Worm (Caenorhabditis elegans): ENCODE data around the gene fbxa-151.

fbxa-151 gene

DNA sequence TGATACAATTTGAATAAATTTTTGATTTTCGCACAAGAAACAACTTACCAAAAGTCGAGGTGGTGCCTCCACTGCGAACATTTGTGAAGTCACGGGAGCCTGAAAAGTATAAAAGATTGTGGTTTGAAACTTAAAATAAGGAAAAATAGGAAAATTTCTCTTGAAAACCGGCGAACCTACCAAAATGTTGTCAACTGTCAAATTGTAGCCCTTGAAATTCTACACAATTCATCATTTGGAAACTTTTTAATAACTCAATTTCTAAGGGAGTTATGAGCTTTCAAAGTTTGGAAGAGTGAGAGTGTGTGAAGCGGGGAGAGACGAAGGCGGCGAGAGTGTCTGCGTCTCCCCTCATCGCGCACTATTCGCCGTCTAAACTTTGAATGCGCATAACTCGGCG lies 36.5 kb downstream of the fbxa-151 start, which contains the start of gene pes-4:
Gene pes-4 (minus strand): TSS at position 101 of the 400 bp plus-strand sequence.
- TF ChIP-seq fkh-10 (GFP tag; optimal IDR thresholded peaks at IDR 0.05), result no peak
- TF ChIP-seq ceh-19 (GFP tag; optimal IDR thresholded peaks at IDR 0.05), result no peak
- TF ChIP-seq C38D4.7 (GFP tag; optimal IDR thresholded peaks at IDR 0.05), result no peak
- TF ChIP-seq nfya-1 (tag; optimal IDR thresholded peaks at IDR 0.05), result no peak
- TF ChIP-seq nhr-11 (tag; optimal IDR thresholded peaks at IDR 0.05), result no peak
- no peak for TF ChIP-seq ama-1 (optimal IDR thresholded peaks at IDR 0.05)
- no peak for TF ChIP-seq ceh-24 (tag; optimal IDR thresholded peaks at IDR 0.05)

DNA sequence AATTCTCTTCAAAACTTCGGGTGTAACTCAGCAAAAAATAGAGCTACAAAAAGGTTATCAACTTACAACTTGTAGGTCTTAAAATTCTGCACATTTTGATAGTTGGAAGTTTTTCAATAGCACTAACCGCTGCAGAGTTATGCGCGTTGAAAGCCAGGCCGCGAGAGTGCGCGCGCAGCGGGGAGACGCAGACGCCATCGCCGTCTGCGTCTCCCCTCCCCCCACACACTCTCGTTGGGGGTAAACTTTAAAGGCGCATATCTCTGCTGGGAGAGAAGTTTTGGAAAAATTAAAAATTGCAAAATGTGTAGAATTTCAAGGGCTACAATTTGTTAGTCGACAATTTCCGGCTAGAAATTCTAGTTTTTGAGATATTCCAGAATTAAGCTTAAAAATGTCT lies 37.2 kb downstream of the fbxa-151 start:
- TF ChIP-seq ama-1 (optimal IDR thresholded peaks at IDR 0.05), result no peak
- no peak for TF ChIP-seq gmeb-2 (tag; optimal IDR thresholded peaks at IDR 0.05)
- TF ChIP-seq eyg-1 (tag; optimal IDR thresholded peaks at IDR 0.05), result no peak
- TF ChIP-seq pqm-1 (tag; optimal IDR thresholded peaks at IDR 0.05), result no peak
- TF ChIP-seq sdc-2 (tag; optimal IDR thresholded peaks at IDR 0.05), result no peak
- no peak for TF ChIP-seq ztf-16 (tag; optimal IDR thresholded peaks at IDR 0.05)
- TF ChIP-seq fax-1 (tag; optimal IDR thresholded peaks at IDR 0.05), result no peak
- TF ChIP-seq ceh-9 (tag; optimal IDR thresholded peaks at IDR 0.05), result no peak
- no peak for TF ChIP-seq syd-9 (tag; optimal IDR thresholded peaks at IDR 0.05)
- no peak for TF ChIP-seq sox-4 (tag; optimal IDR thresholded peaks at IDR 0.05)
- TF ChIP-seq C38D4.7 (GFP tag; optimal IDR thresholded peaks at IDR 0.05), result no peak

DNA sequence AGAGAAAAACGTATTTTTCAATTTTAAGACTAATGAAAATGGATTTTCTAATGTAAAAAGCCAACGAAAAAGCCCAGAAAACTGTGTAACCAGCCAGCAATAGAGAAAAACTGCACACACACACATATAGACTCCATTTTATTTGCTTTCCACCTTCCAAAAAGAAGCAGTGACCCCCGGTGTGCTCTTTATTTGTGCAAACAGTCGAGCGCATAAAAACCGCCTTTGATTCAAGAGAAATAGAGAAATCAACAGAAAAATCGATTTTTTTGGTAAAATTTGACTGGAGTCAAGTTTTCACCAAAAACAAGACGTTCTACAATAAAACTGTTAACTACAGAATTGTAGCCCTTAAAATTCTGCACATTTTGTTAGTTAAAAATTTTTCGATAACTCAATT lies 38.1 kb downstream of the fbxa-151 start:
- TF ChIP-seq dve-1 (tag; optimal IDR thresholded peaks at IDR 0.05) (no peak), pros-1 (tag; optimal IDR thresholded peaks at IDR 0.05) (no peak), pqm-1 (tag; optimal IDR thresholded peaks at IDR 0.05) (no peak), unc-42 (tag; optimal IDR thresholded peaks at IDR 0.05) (no peak), rnt-1 (tag; optimal IDR thresholded peaks at IDR 0.05) (no peak), tbx-7 (tag; optimal IDR thresholded peaks at IDR 0.05) (no peak), pax-1 (tag; optimal IDR thresholded peaks at IDR 0.05) (no peak), eyg-1 (tag; optimal IDR thresholded peaks at IDR 0.05) (no peak), lin-11 (tag; optimal IDR thresholded peaks at IDR 0.05) (no peak), odd-2 (tag; optimal IDR thresholded peaks at IDR 0.05) (no peak), madf-2 (tag; optimal IDR thresholded peaks at IDR 0.05) (no peak), gmeb-2 (tag; optimal IDR thresholded peaks at IDR 0.05) (no peak), lim-6 (tag; optimal IDR thresholded peaks at IDR 0.05) (no peak), ceh-19 (GFP tag; optimal IDR thresholded peaks at IDR 0.05) (no peak), ama-1 (optimal IDR thresholded peaks at IDR 0.05) (no peak), dmd-4 (tag; optimal IDR thresholded peaks at IDR 0.05; ENCODE audit: borderline replicate concordance) (no peak), nhr-232 (tag; optimal IDR thresholded peaks at IDR 0.05) (no peak)

DNA sequence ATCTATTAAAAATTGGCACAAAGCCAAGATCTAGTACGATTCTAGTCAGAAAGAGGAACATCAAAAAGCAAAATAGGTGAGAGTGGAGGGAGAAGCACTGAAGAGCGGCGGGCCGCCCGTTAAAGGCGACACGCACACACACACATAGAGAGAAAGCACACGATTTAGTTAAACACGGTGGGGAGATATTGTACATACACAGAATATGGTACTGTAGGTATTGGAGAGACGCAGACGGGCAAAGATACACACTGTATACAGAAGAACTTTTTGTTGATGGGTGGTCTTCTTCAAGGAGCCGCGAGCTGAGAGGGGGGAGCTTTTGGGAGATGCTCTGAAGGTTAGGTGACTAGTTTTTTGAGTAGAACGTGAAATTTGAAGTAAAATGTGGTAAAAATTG lies 40.4 kb downstream of the fbxa-151 start:
- TF ChIP-seq dve-1 (tag; optimal IDR thresholded peaks at IDR 0.05) (peak; percentile 44), ceh-2 (tag; optimal IDR thresholded peaks at IDR 0.05) (no peak), elt-4 (tag; optimal IDR thresholded peaks at IDR 0.05) (no peak), ceh-6 (GFP tag; optimal IDR thresholded peaks at IDR 0.05) (no peak), F13H6.1 (tag; optimal IDR thresholded peaks at IDR 0.05) (peak; percentile 1), ceh-18 (tag; optimal IDR thresholded peaks at IDR 0.05) (peak; percentile 9), ceh-34 (tag; optimal IDR thresholded peaks at IDR 0.05) (peak; percentile 19), tbx-2 (tag; optimal IDR thresholded peaks at IDR 0.05) (peak; percentile 14), ceh-48 (tag; optimal IDR thresholded peaks at IDR 0.05) (no peak), Y22D7AL.16 (tag; optimal IDR thresholded peaks at IDR 0.05) (no peak)

DNA sequence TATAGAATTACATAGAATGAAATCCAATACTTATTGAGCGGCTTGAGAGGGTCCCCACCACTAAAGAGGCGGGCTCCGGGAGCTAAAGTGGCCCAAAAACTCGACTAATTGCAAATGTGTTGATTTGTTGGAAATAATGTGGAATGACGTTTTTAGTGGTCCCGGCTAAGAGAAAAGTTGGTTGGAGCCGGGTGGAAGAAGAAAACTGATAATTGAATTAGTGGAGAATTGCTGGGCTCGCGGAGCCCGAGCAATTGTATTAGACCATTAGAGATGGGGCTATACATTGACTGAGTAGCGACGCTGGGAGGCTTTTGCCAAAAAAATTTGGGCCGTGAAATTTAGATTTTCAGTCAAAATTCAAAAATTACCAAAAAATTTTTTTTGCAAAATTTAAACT lies 41.1 kb downstream of the fbxa-151 start:
- TF ChIP-seq ceh-19 (GFP tag; optimal IDR thresholded peaks at IDR 0.05), result peak; percentile 43
- TF ChIP-seq ceh-34 (tag; optimal IDR thresholded peaks at IDR 0.05), result peak; percentile 87
- peak; percentile 77 for TF ChIP-seq unc-42 (tag; optimal IDR thresholded peaks at IDR 0.05)
- TF ChIP-seq ceh-31 (tag; optimal IDR thresholded peaks at IDR 0.05), result peak; percentile 35
- no peak for TF ChIP-seq T23F11.4 (GFP tag; optimal IDR thresholded peaks at IDR 0.05)
- no peak for TF ChIP-seq hlh-30 (tag; optimal IDR thresholded peaks at IDR 0.05; ENCODE audit: insufficient read depth)
